Worm (Caenorhabditis elegans) whole organism, L4 larva: ENCODE data around the gene clu-1.

Source experiments
- D1046.2 ChIP-seq: fragments of 200-800 bp; sonication (Bioruptor generic); IDR thresholded peaks from 2 replicates; pipeline ENCODE4 v1.3.6; 2022; ENCODE audit warnings: missing genetic modification characterization, missing compliant biosample characterization
- F10B5.3 ChIP-seq: sonication (generic microtip); optimal IDR thresholded peaks from 2 replicates; lab custom pipeline; 2016; ENCODE audit warnings: mild to moderate bottlenecking, missing genetic modification characterization, missing compliant biosample characterization
- F26F4.8 ChIP-seq: fragments of 200-800 bp; sonication (Bioruptor generic); conservative IDR thresholded peaks from 2 replicates; pipeline ENCODE4 v1.3.6; 2022; ENCODE audit warnings: missing genetic modification characterization, missing compliant biosample characterization
- F49E8.2 ChIP-seq: sonication (generic microtip); optimal IDR thresholded peaks from 2 replicates; lab custom pipeline; 2016; ENCODE audit warnings: missing compliant biosample characterization, mild to moderate bottlenecking, missing genetic modification characterization, borderline replicate concordance
- Y48G9A.11 ChIP-seq: fragments of 200-800 bp; sonication (Bioruptor generic); IDR thresholded peaks from 2 replicates; pipeline ENCODE4 v1.3.6; 2022; ENCODE audit warnings: missing genetic modification reagents, missing genetic modification characterization, missing compliant biosample characterization
- ZK546.5 ChIP-seq, 2 experiments: sonication (generic microtip); optimal IDR thresholded peaks; 2 replicates each; lab custom pipeline; 2017; ENCODE audit warnings: missing biosample characterization in 2 of 2, missing genetic modification characterization in 2 of 2
- aha-1 ChIP-seq: fragments of 150-350 bp; peaks from one replicate; lab custom pipeline; 2014; ENCODE audit warnings: missing biosample characterization, missing genetic modification characterization
- aly-2 ChIP-seq: sonication (generic microtip); optimal IDR thresholded peaks from 2 replicates; lab custom pipeline; 2018; ENCODE audit warnings: missing biosample characterization, missing genetic modification characterization
- ama-1 ChIP-seq: fragments of 150-350 bp; optimal IDR thresholded peaks from 2 replicates; lab custom pipeline; 2014; ENCODE audit warnings: inconsistent platforms, mixed read lengths
- arid-1 ChIP-seq: fragments of 200-800 bp; sonication (Bioruptor generic); conservative IDR thresholded peaks from 2 replicates; pipeline ENCODE4 v1.3.6; 2022; ENCODE audit warnings: missing genetic modification reagents, missing genetic modification characterization, missing compliant biosample characterization
- ceh-44 ChIP-seq: fragments of 200-800 bp; sonication (Bioruptor generic); IDR thresholded peaks from 2 replicates; pipeline ENCODE4 v1.3.6; 2022; ENCODE audit warnings: missing genetic modification reagents, missing genetic modification characterization, missing compliant biosample characterization
- ceh-62 ChIP-seq: sonication (generic microtip); optimal IDR thresholded peaks from 2 replicates; lab custom pipeline; 2017; ENCODE audit warnings: missing biosample characterization, missing genetic modification characterization
- dmd-9 ChIP-seq: fragments of 200-800 bp; sonication (Bioruptor generic); IDR thresholded peaks from 2 replicates; pipeline ENCODE4 v1.3.6; 2022; ENCODE audit warnings: missing genetic modification reagents, missing genetic modification characterization, missing compliant biosample characterization
- dpl-1 ChIP-seq: fragments of 150-350 bp; optimal IDR thresholded peaks from 2 replicates; lab custom pipeline; 2014; ENCODE audit warnings: missing biosample characterization, missing genetic modification reagents, missing genetic modification characterization
- dve-1 ChIP-seq: sonication (generic microtip); optimal IDR thresholded peaks from 2 replicates; lab custom pipeline; 2017; ENCODE audit warnings: antibody characterized with exemption, mild to moderate bottlenecking, missing genetic modification characterization, missing compliant biosample characterization; ENCODE audit not compliant: insufficient read depth
- egl-43 ChIP-seq: fragments of 200-800 bp; sonication (Bioruptor generic); IDR thresholded peaks from 2 replicates; pipeline ENCODE4 v1.3.6; 2022; ENCODE audit warnings: missing genetic modification reagents, missing genetic modification characterization, missing compliant biosample characterization
- hlh-30 ChIP-seq: sonication (generic microtip); optimal IDR thresholded peaks from 2 replicates; lab custom pipeline; 2017; ENCODE audit warnings: antibody characterized with exemption, mild to moderate bottlenecking, missing genetic modification characterization, missing compliant biosample characterization; ENCODE audit not compliant: insufficient read depth
- jun-1 ChIP-seq: fragments of 150-350 bp; optimal IDR thresholded peaks from 2 replicates; lab custom pipeline; 2014; ENCODE audit warnings: missing biosample characterization, missing genetic modification reagents, missing genetic modification characterization
- lin-1 ChIP-seq: fragments of 200-800 bp; sonication (Bioruptor generic); IDR thresholded peaks from 2 replicates; pipeline ENCODE4 v1.3.6; 2022; ENCODE audit warnings: missing genetic modification reagents, missing genetic modification characterization, missing compliant biosample characterization
- lin-38 ChIP-seq: fragments of 200-800 bp; sonication (Bioruptor generic); IDR thresholded peaks from 2 replicates; pipeline ENCODE4 v1.3.6; 2022; ENCODE audit warnings: missing genetic modification reagents, missing genetic modification characterization, missing compliant biosample characterization
- lsy-2 ChIP-seq, 2 experiments: fragments of 150-350 bp in 1 of 2; sonication (generic microtip) in 1 of 2; optimal IDR thresholded peaks; 2 replicates each; lab custom pipeline; 2014 to 2017; ENCODE audit warnings: missing biosample characterization in 2 of 2, missing genetic modification characterization in 2 of 2
- madf-5 ChIP-seq, 2 experiments: fragments of 200-800 bp; sonication (Bioruptor generic); IDR thresholded peaks; 2 replicates each; pipeline ENCODE4 v1.3.6; 2022; ENCODE audit warnings: missing compliant biosample characterization in 2 of 2, missing genetic modification characterization in 2 of 2
- madf-9 ChIP-seq: fragments of 200-800 bp; sonication (Bioruptor generic); conservative IDR thresholded peaks from 2 replicates; pipeline ENCODE4 v1.3.6; 2022; ENCODE audit warnings: missing genetic modification reagents, missing genetic modification characterization, missing compliant biosample characterization
- mep-1 ChIP-seq: fragments of 150-350 bp; sonication (generic microtip); optimal IDR thresholded peaks from 3 replicates; lab custom pipeline; 2014; ENCODE audit warnings: missing biosample characterization, missing genetic modification characterization
- mxl-3 ChIP-seq: fragments of 200-800 bp; sonication (Bioruptor generic); optimal IDR thresholded peaks from 2 replicates; lab custom pipeline; 2018; ENCODE audit warnings: mild to moderate bottlenecking, missing genetic modification characterization, missing compliant biosample characterization
- nhr-11 ChIP-seq: fragments of 150-350 bp; optimal IDR thresholded peaks from 2 replicates; lab custom pipeline; 2014; ENCODE audit warnings: missing biosample characterization, missing genetic modification characterization
- nhr-25 ChIP-seq: sonication (generic microtip); optimal IDR thresholded peaks from 2 replicates; lab custom pipeline; 2017; ENCODE audit warnings: missing genetic modification characterization, mild to moderate bottlenecking, missing compliant biosample characterization, antibody characterized with exemption, moderate library complexity, borderline replicate concordance; ENCODE audit not compliant: insufficient read depth
- nhr-28 ChIP-seq: fragments of 150-350 bp; optimal IDR thresholded peaks from 2 replicates; lab custom pipeline; 2014; ENCODE audit warnings: missing biosample characterization, missing genetic modification characterization
- nhr-48 ChIP-seq: sonication (generic microtip); optimal IDR thresholded peaks from 2 replicates; lab custom pipeline; 2016; ENCODE audit warnings: mild to moderate bottlenecking, missing genetic modification characterization, missing compliant biosample characterization
- nhr-76 ChIP-seq: fragments of 150-350 bp; optimal IDR thresholded peaks from 2 replicates; lab custom pipeline; 2014; ENCODE audit warnings: missing biosample characterization, missing genetic modification characterization
- pqm-1 ChIP-seq: sonication (generic microtip); optimal IDR thresholded peaks from 2 replicates; lab custom pipeline; 2017; ENCODE audit warnings: missing biosample characterization, missing genetic modification characterization
- skn-1 ChIP-seq: fragments of 150-350 bp; optimal IDR thresholded peaks from 2 replicates; lab custom pipeline; 2014; ENCODE audit warnings: missing biosample characterization, missing genetic modification characterization
- snpc-1.2 ChIP-seq: fragments of 200-800 bp; sonication (Bioruptor generic); IDR thresholded peaks from 2 replicates; pipeline ENCODE4 v1.3.6; 2022; ENCODE audit warnings: missing genetic modification reagents, missing genetic modification characterization, missing compliant biosample characterization
- spr-1 ChIP-seq: sonication (generic microtip); optimal IDR thresholded peaks from 2 replicates; lab custom pipeline; 2016; ENCODE audit warnings: mild to moderate bottlenecking, missing genetic modification characterization, missing compliant biosample characterization
- unc-130 ChIP-seq: sonication (generic microtip); optimal IDR thresholded peaks from 2 replicates; lab custom pipeline; 2016; ENCODE audit warnings: missing genetic modification reagents, missing genetic modification characterization, missing compliant biosample characterization
- unc-62 ChIP-seq, 3 experiments: fragments of 150-350 bp in 1 of 3; sonication (generic microtip); optimal IDR thresholded peaks in 2 of 3; peaks in 1 of 3; 1 replicate in 1 of 3; 2 replicates in 2 of 3; lab custom pipeline; 2014 to 2017; ENCODE audit warnings: missing biosample characterization in 3 of 3, missing genetic modification characterization in 3 of 3, missing genetic modification reagents in 3 of 3, missing genotype in 1 of 3
- zip-2 ChIP-seq: fragments of 150-350 bp; optimal IDR thresholded peaks from 2 replicates; lab custom pipeline; 2014; ENCODE audit warnings: missing biosample characterization, missing genetic modification characterization

The clu-1 gene

ce11 chrIII:9507799-9508198 lies 13.5 kb downstream of the clu-1 start, which contains the start of gene vha-14 (continued):
- TF ChIP-seq nhr-11 (tag; lab: Kevin White, UChicago) = no peak
- TF ChIP-seq aly-2 (tag; lab: Kevin White, UChicago) = no peak
- no peak for TF ChIP-seq ZK546.5 (tag; optimal IDR thresholded peaks at IDR 0.05; lab: Kevin White, UChicago)
- no peak for TF ChIP-seq spr-1
- TF ChIP-seq ceh-62 (tag; lab: Kevin White, UChicago) = no peak
- TF ChIP-seq dve-1 (tag; lab: Kevin White, UChicago) = peak; percentile 27
- TF ChIP-seq dpl-1 (GFP tag; lab: Kevin White, UChicago) = peak; percentile 35
- TF ChIP-seq unc-62 (GFP tag; optimal IDR thresholded peaks at IDR 0.05 in 1 of 2; lab: Kevin White, UChicago) = peak in 1 of 2 experiments; percentile 69
- no peak for TF ChIP-seq unc-62 (tag; optimal IDR thresholded peaks at IDR 0.05; lab: Kevin White, UChicago)
- no peak for TF ChIP-seq madf-5 (GFP tag; IDR thresholded peaks at IDR 0.05; lab: Robert Waterston, UW)
- peak in 1 of 2 experiments; percentile 71 for TF ChIP-seq lsy-2 (tag; optimal IDR thresholded peaks at IDR 0.05; lab: Kevin White, UChicago)
- TF ChIP-seq dmd-9 (GFP tag; lab: Robert Waterston, UW) = no peak
- TF ChIP-seq D1046.2 (GFP tag; lab: Robert Waterston, UW) = no peak
- TF ChIP-seq nhr-28 (tag; lab: Kevin White, UChicago) = peak; percentile 65
- TF ChIP-seq, all 104 proteins: peak for 17

- TF ChIP-seq F10B5.3 = no peak
- no peak for TF ChIP-seq zip-2 (tag; lab: Kevin White, UChicago)
- 0 out of 2 replicates have a peak, but pooled peaks have one; percentile 28 for TF ChIP-seq dmd-9 (GFP tag; lab: Robert Waterston, UW)
- TF ChIP-seq lin-1 (GFP tag; lab: Robert Waterston, UW) = no peak
- peak; percentile 61 for TF ChIP-seq lin-38 (GFP tag; lab: Robert Waterston, UW)
- no peak for TF ChIP-seq madf-9
- TF ChIP-seq mep-1 (tag; lab: Kevin White, UChicago) = no peak
- TF ChIP-seq snpc-1.2 (GFP tag; lab: Robert Waterston, UW) = peak; percentile 67; the same call in 1 of the 2 replicates
- TF ChIP-seq egl-43 (GFP tag; lab: Robert Waterston, UW) = no peak
- TF ChIP-seq unc-130 (GFP tag; lab: Kevin White, UChicago) = peak; percentile 65
- TF ChIP-seq nhr-48 = no peak
- TF ChIP-seq jun-1 (tag; lab: Kevin White, UChicago) = no peak
- TF ChIP-seq Y48G9A.11 (GFP tag; lab: Robert Waterston, UW) = peak; percentile 54; the same call in 1 of the 2 replicates
- TF ChIP-seq pqm-1 = no peak
- TF ChIP-seq ZK546.5 (tag; optimal IDR thresholded peaks at IDR 0.05; lab: Kevin White, UChicago) = no peak
- 0 out of 2 replicates have a peak, but pooled peaks have one; percentile 5 for TF ChIP-seq arid-1 (GFP tag; lab: Robert Waterston, UW)
- no peak for TF ChIP-seq F26F4.8 (GFP tag; lab: Robert Waterston, UW)
- TF ChIP-seq, all 104 proteins: peak for 6
Observed at ce11 chrIII:9504347-9504746, 16.9 kb downstream of the clu-1 start.

ce11 chrIII:9502155-9502714 lies 19.0 kb downstream of the clu-1 start:
- TF ChIP-seq unc-62 (GFP tag; optimal IDR thresholded peaks at IDR 0.05 in 1 of 2; lab: Kevin White, UChicago) (peak in 1 of 2 experiments; percentile 96), unc-62 (tag; optimal IDR thresholded peaks at IDR 0.05; lab: Kevin White, UChicago) (no peak), dve-1 (tag; lab: Kevin White, UChicago) (peak; percentile 10), zip-2 (tag; lab: Kevin White, UChicago) (no peak), lsy-2 (tag; optimal IDR thresholded peaks at IDR 0.05; lab: Kevin White, UChicago) (peak in 1 of 2 experiments; percentile 31), nhr-25 (tag; lab: Kevin White, UChicago) (peak; percentile 11), aha-1 (tag; lab: Kevin White, UChicago) (peak; percentile 85), skn-1 (tag; lab: Kevin White, UChicago) (no peak), mxl-3 (GFP tag; lab: Kevin White, UChicago) (peak; percentile 33), nhr-28 (tag; lab: Kevin White, UChicago) (peak; percentile 65)

ce11 chrIII:9501072-9501471 lies 20.2 kb downstream of the clu-1 start:
- TF ChIP-seq lsy-2 (tag; optimal IDR thresholded peaks at IDR 0.05; lab: Kevin White, UChicago) = peak in 1 of 2 experiments; percentile 38
- no peak for TF ChIP-seq ama-1 (lab: Kevin White, UChicago)
- TF ChIP-seq F49E8.2 (tag; lab: Kevin White, UChicago) = no peak
- no peak for TF ChIP-seq nhr-76 (tag; lab: Kevin White, UChicago)
- no peak for TF ChIP-seq ceh-44
- TF ChIP-seq spr-1 = no peak
- peak; percentile 42 for TF ChIP-seq mep-1 (tag; lab: Kevin White, UChicago)
- TF ChIP-seq dmd-9 (GFP tag; lab: Robert Waterston, UW) = no peak
- TF ChIP-seq hlh-30 (tag; lab: Kevin White, UChicago) = peak; percentile 21
- peak in 1 of 2 experiments; percentile 83 for TF ChIP-seq unc-62 (GFP tag; optimal IDR thresholded peaks at IDR 0.05 in 1 of 2; lab: Kevin White, UChicago)
- no peak for TF ChIP-seq unc-62 (tag; optimal IDR thresholded peaks at IDR 0.05; lab: Kevin White, UChicago)
- TF ChIP-seq, all 104 proteins: peak for 4
